Fruit fly (Drosophila melanogaster) whole organism, embryonic: ENCODE data around the gene Myo95E.

Experiments used
- CG10267 ChIP-seq: fragments of 200-800 bp; sonication (Bioruptor generic); optimal IDR thresholded peaks from 2 replicates; lab custom pipeline; 2018; ENCODE audit warnings: missing biosample characterization, mild to moderate bottlenecking, missing genetic modification characterization, moderate library complexity
- CG10462 ChIP-seq: fragments of 200-800 bp; sonication (Bioruptor generic); optimal IDR thresholded peaks from 2 replicates; lab custom pipeline; 2016; ENCODE audit warnings: missing biosample characterization, missing genetic modification characterization
- CG11696 ChIP-seq: fragments of 200-800 bp; sonication (Bioruptor generic); IDR thresholded peaks from 2 replicates; pipeline ENCODE4 v1.3.6; 2022; ENCODE audit warnings: missing biosample characterization, missing genetic modification characterization
- CG12219 ChIP-seq: fragments of 200-800 bp; sonication (Bioruptor generic); optimal IDR thresholded peaks from 3 replicates; lab custom pipeline; 2018; ENCODE audit warnings: missing biosample characterization, mild to moderate bottlenecking, missing genetic modification characterization
- CG13296 ChIP-seq: fragments of 200-800 bp; sonication (Bioruptor generic); optimal IDR thresholded peaks from 3 replicates; lab custom pipeline; 2018; ENCODE audit warnings: missing biosample characterization, mild to moderate bottlenecking, missing genetic modification characterization
- CG17829 ChIP-seq: fragments of 200-800 bp; optimal IDR thresholded peaks from 2 replicates; lab custom pipeline; 2019; ENCODE audit warnings: missing biosample characterization, mild to moderate bottlenecking, missing genetic modification characterization, moderate library complexity
- CG1792 ChIP-seq: fragments of 200-800 bp; sonication (Bioruptor generic); optimal IDR thresholded peaks from 2 replicates; lab custom pipeline; 2016; ENCODE audit warnings: missing biosample characterization, missing genetic modification characterization
- CG18619 ChIP-seq: fragments of 200-800 bp; sonication (Bioruptor generic); optimal IDR thresholded peaks from 3 replicates; lab custom pipeline; 2017; ENCODE audit warnings: missing biosample characterization, mild to moderate bottlenecking, missing genetic modification characterization
- CG30403 ChIP-seq: fragments of 200-800 bp; sonication (Bioruptor generic); optimal IDR thresholded peaks from 3 replicates; lab custom pipeline; 2016; ENCODE audit warnings: missing biosample characterization, missing genetic modification characterization
- CG31365 ChIP-seq: fragments of 200-800 bp; sonication (Bioruptor generic); optimal IDR thresholded peaks from 2 replicates; lab custom pipeline; 2018; ENCODE audit warnings: missing biosample characterization, mild to moderate bottlenecking, missing genetic modification characterization
- CG4424 ChIP-seq: fragments of 200-800 bp; sonication (Bioruptor generic); optimal IDR thresholded peaks from 3 replicates; lab custom pipeline; 2016; ENCODE audit warnings: missing biosample characterization, missing genetic modification characterization
- CG4617 ChIP-seq: fragments of 200-800 bp; sonication (Bioruptor generic); optimal IDR thresholded peaks from 3 replicates; lab custom pipeline; 2016; ENCODE audit warnings: missing biosample characterization, missing genetic modification characterization, borderline replicate concordance
- CG4707 ChIP-seq: fragments of 200-800 bp; sonication (Bioruptor generic); optimal IDR thresholded peaks from 2 replicates; lab custom pipeline; 2018; ENCODE audit warnings: missing biosample characterization, mild to moderate bottlenecking, missing genetic modification characterization, moderate library complexity
- CG4820 ChIP-seq: fragments of 200-800 bp; sonication (Bioruptor generic); optimal IDR thresholded peaks from 3 replicates; lab custom pipeline; 2016; ENCODE audit warnings: missing biosample characterization, missing genetic modification characterization
- CG5953 ChIP-seq: fragments of 200-800 bp; sonication (Bioruptor generic); IDR thresholded peaks from 2 replicates; pipeline ENCODE4 v1.3.6; 2022; ENCODE audit warnings: missing biosample characterization, missing genetic modification characterization
- CG7928 ChIP-seq: fragments of 200-800 bp; sonication (Bioruptor generic); optimal IDR thresholded peaks from 2 replicates; lab custom pipeline; 2017; ENCODE audit warnings: missing biosample characterization, mild to moderate bottlenecking, missing genetic modification characterization
- Camta ChIP-seq: fragments of 200-800 bp; sonication (Bioruptor generic); optimal IDR thresholded peaks from 2 replicates; lab custom pipeline; 2016; ENCODE audit warnings: missing biosample characterization, missing genetic modification characterization
- CkIIα-i1 ChIP-seq: fragments of 200-800 bp; sonication (Bioruptor generic); IDR thresholded peaks from 2 replicates; pipeline ENCODE4 v1.3.6; 2022; ENCODE audit warnings: missing biosample characterization, missing genetic modification characterization
- CoRest ChIP-seq: fragments of 200-800 bp; sonication (Bioruptor generic); optimal IDR thresholded peaks from 3 replicates; lab custom pipeline; 2018; ENCODE audit warnings: missing biosample characterization, mild to moderate bottlenecking, missing genetic modification characterization, moderate library complexity
- D19B ChIP-seq: fragments of 200-800 bp; sonication (Bioruptor generic); optimal IDR thresholded peaks from 2 replicates; lab custom pipeline; 2017; ENCODE audit warnings: missing biosample characterization, mild to moderate bottlenecking, missing genetic modification characterization
- Dfd ChIP-seq, 2 experiments: fragments of >200 bp; optimal IDR thresholded peaks; 2 replicates each; lab custom pipeline; 2017; ENCODE audit warnings: missing biosample characterization in 2 of 2, missing genetic modification characterization in 2 of 2
- Dll ChIP-seq: fragments of 200-800 bp; sonication (Bioruptor generic); IDR thresholded peaks from 4 replicates; pipeline ENCODE4 v1.3.6; 2022; ENCODE audit warnings: missing biosample characterization, missing genetic modification characterization; ENCODE audit not compliant: partially characterized antibody
- Doc2 ChIP-seq: fragments of 200-800 bp; sonication (Bioruptor generic); IDR thresholded peaks from 2 replicates; pipeline ENCODE4 v1.3.6; 2022; ENCODE audit warnings: missing biosample characterization, missing genetic modification characterization
- HLH3B ChIP-seq: fragments of 200-800 bp; sonication (Bioruptor generic); IDR thresholded peaks from 2 replicates; pipeline ENCODE4 v1.3.6; 2022; ENCODE audit warnings: missing biosample characterization, missing genetic modification characterization
- HLHmδ ChIP-seq: fragments of 200-800 bp; sonication (Bioruptor generic); optimal IDR thresholded peaks from 2 replicates; lab custom pipeline; 2018; ENCODE audit warnings: missing biosample characterization, mild to moderate bottlenecking, missing genetic modification characterization, moderate library complexity
- Lpt ChIP-seq: fragments of >200 bp; optimal IDR thresholded peaks from 2 replicates; lab custom pipeline; 2018; ENCODE audit warnings: missing biosample characterization, missing genetic modification characterization
- NC2α ChIP-seq: fragments of 200-800 bp; sonication (Bioruptor generic); optimal IDR thresholded peaks from 2 replicates; lab custom pipeline; 2016; ENCODE audit warnings: missing biosample characterization, missing genetic modification characterization
- NC2β ChIP-seq: fragments of 200-800 bp; sonication (Bioruptor generic); optimal IDR thresholded peaks from 2 replicates; lab custom pipeline; 2016; ENCODE audit warnings: missing biosample characterization, missing genetic modification characterization
- Nf-YA ChIP-seq: fragments of 200-800 bp; sonication (Bioruptor generic); IDR thresholded peaks from 2 replicates; pipeline ENCODE4 v1.3.6; 2022; ENCODE audit warnings: missing biosample characterization, missing genetic modification characterization
- Ssrp ChIP-seq: fragments of 200-800 bp; sonication (Bioruptor generic); optimal IDR thresholded peaks from 2 replicates; lab custom pipeline; 2018; ENCODE audit warnings: missing biosample characterization, mild to moderate bottlenecking, missing genetic modification characterization, moderate library complexity
- Xbp1 ChIP-seq: fragments of 200-800 bp; sonication (Bioruptor generic); optimal IDR thresholded peaks from 3 replicates; lab custom pipeline; 2016; ENCODE audit warnings: missing biosample characterization, mild to moderate bottlenecking, missing genetic modification characterization
- aop ChIP-seq: fragments of 200-800 bp; sonication (Bioruptor generic); IDR thresholded peaks from 2 replicates; pipeline ENCODE4 v1.3.6; 2022; ENCODE audit warnings: missing biosample characterization, missing genetic modification characterization
- bab2 ChIP-seq: fragments of 200-800 bp; sonication (Bioruptor generic); optimal IDR thresholded peaks from 2 replicates; lab custom pipeline; 2016; ENCODE audit warnings: missing biosample characterization, missing genetic modification characterization
- crol ChIP-seq: fragments of 200-800 bp; sonication (Bioruptor generic); IDR thresholded peaks from 2 replicates; pipeline ENCODE4 v1.3.6; 2022; ENCODE audit warnings: missing biosample characterization, missing genetic modification characterization
- cwo ChIP-seq: fragments of 200-800 bp; sonication (Bioruptor generic); optimal IDR thresholded peaks from 3 replicates; lab custom pipeline; 2017; ENCODE audit warnings: missing biosample characterization, missing genetic modification characterization, mild to moderate bottlenecking, moderate library complexity, missing genetic modification reagents
- danr ChIP-seq: fragments of 200-800 bp; sonication (Bioruptor generic); IDR thresholded peaks from 2 replicates; pipeline ENCODE4 v1.3.6; 2022; ENCODE audit warnings: missing biosample characterization, missing genetic modification characterization
- dimm ChIP-seq: fragments of 200-800 bp; sonication (Bioruptor generic); IDR thresholded peaks from 2 replicates; pipeline ENCODE4 v1.3.6; 2022; ENCODE audit warnings: missing biosample characterization, missing genetic modification characterization
- ftz-f1 ChIP-seq: fragments of 200-800 bp; sonication (Bioruptor generic); optimal IDR thresholded peaks from 2 replicates; lab custom pipeline; 2016; ENCODE audit warnings: missing biosample characterization, missing genetic modification characterization
- gce ChIP-seq: fragments of 200-800 bp; sonication (Bioruptor generic); IDR thresholded peaks from 3 replicates; pipeline ENCODE4 v1.3.6; 2022; ENCODE audit warnings: missing biosample characterization, missing genetic modification characterization
- gsb ChIP-seq: fragments of 200-800 bp; sonication (Bioruptor generic); IDR thresholded peaks from 2 replicates; pipeline ENCODE4 v1.3.6; 2022; ENCODE audit warnings: missing biosample characterization, missing genetic modification characterization
- lbe ChIP-seq: fragments of 200-800 bp; sonication (Bioruptor generic); optimal IDR thresholded peaks from 2 replicates; lab custom pipeline; 2016; ENCODE audit warnings: missing biosample characterization, mild to moderate bottlenecking, missing genetic modification characterization
- lilli ChIP-seq: fragments of 200-800 bp; sonication (Bioruptor generic); optimal IDR thresholded peaks from 3 replicates; lab custom pipeline; 2016; ENCODE audit warnings: missing biosample characterization, missing genetic modification characterization
- p53 ChIP-seq: fragments of 200-800 bp; sonication (Bioruptor generic); optimal IDR thresholded peaks from 2 replicates; lab custom pipeline; 2016; ENCODE audit warnings: missing biosample characterization, missing genetic modification characterization
- pnt ChIP-seq: fragments of 200-800 bp; sonication (Bioruptor generic); optimal IDR thresholded peaks from 3 replicates; lab custom pipeline; 2016; ENCODE audit warnings: missing biosample characterization, missing genetic modification characterization
- pum ChIP-seq: fragments of 200-800 bp; sonication (Bioruptor generic); optimal IDR thresholded peaks from 2 replicates; lab custom pipeline; 2016; ENCODE audit warnings: missing biosample characterization, missing genetic modification characterization
- tap ChIP-seq: fragments of 200-800 bp; optimal IDR thresholded peaks from 3 replicates; lab custom pipeline; 2019; ENCODE audit warnings: missing biosample characterization, mild to moderate bottlenecking, missing genetic modification characterization, moderate library complexity
- trem ChIP-seq: fragments of 200-800 bp; optimal IDR thresholded peaks from 3 replicates; lab custom pipeline; 2019; ENCODE audit warnings: missing biosample characterization, mild to moderate bottlenecking, missing genetic modification characterization, moderate library complexity
- vnd ChIP-seq: fragments of 200-800 bp; sonication (Bioruptor generic); IDR thresholded peaks from 3 replicates; pipeline ENCODE4 v1.3.6; 2022; ENCODE audit warnings: missing biosample characterization, missing genetic modification characterization; ENCODE audit not compliant: partially characterized antibody
- vvl ChIP-seq: fragments of 200-800 bp; sonication (Bioruptor generic); IDR thresholded peaks from 2 replicates; pipeline ENCODE4 v1.3.6; 2022; ENCODE audit warnings: missing biosample characterization, missing genetic modification characterization
- wek ChIP-seq: fragments of 200-800 bp; sonication (Bioruptor generic); optimal IDR thresholded peaks from 3 replicates; lab custom pipeline; 2018; ENCODE audit warnings: missing biosample characterization, mild to moderate bottlenecking, missing genetic modification characterization, moderate library complexity

The Myo95E gene

dm6 chr3R:24112320-24113069 is 48.8 kb downstream of the Myo95E start, which contains the start of gene CG13605 (continued):
- TF ChIP-seq CG12219 (GFP tag; lab: Kevin White, UChicago) (peak; percentile 75), Xbp1 (peak; percentile 79), CG31365 (tag; lab: Kevin White, UChicago) (no peak), HLH3B (GFP tag; lab: Robert Waterston, UW) (peak; percentile 76), gsb (GFP tag; lab: Robert Waterston, UW) (peak; percentile 53), NC2α (no peak), CG5953 (GFP tag; lab: Robert Waterston, UW) (no peak), lilli (GFP tag; lab: Kevin White, UChicago) (peak; percentile 82), pum (GFP tag; lab: Kevin White, UChicago) (peak; percentile 44), CG17829 (peak; percentile 73), NC2β (peak; percentile 39), CkIIα-i1 (GFP tag; lab: Robert Waterston, UW) (no peak), vnd (GFP tag; lab: Robert Waterston, UW) (no peak), CG30403 (GFP tag; lab: Kevin White, UChicago) (peak; percentile 72), danr (0 out of 2 replicates have a peak, but pooled peaks have one; percentile 27), vvl (GFP tag; lab: Robert Waterston, UW) (peak; percentile 91), CG10462 (peak; percentile 26), CG10267 (peak; percentile 72), D19B (GFP tag; lab: Kevin White, UChicago) (peak; percentile 46), gce (GFP tag; lab: Robert Waterston, UW) (peak; percentile 54; the same call in 1 of the 3 replicates), Camta (GFP tag; lab: Kevin White, UChicago) (no peak), CG1792 (peak; percentile 43), CG4424 (peak; percentile 64), cwo (peak; percentile 74), aop (GFP tag; lab: Robert Waterston, UW) (peak; percentile 43; the same call in 1 of the 2 replicates), CG7928 (peak; percentile 50), pnt (GFP tag; lab: Kevin White, UChicago) (peak; percentile 26), tap (tag; lab: Kevin White, UChicago) (peak; percentile 64), Nf-YA (GFP tag; lab: Robert Waterston, UW) (0 out of 2 replicates have a peak, but pooled peaks have one; percentile 21), bab2 (peak; percentile 63), CoRest (tag; lab: Kevin White, UChicago) (peak; percentile 77), wek (GFP tag; lab: Kevin White, UChicago) (peak; percentile 35), trem (tag; lab: Kevin White, UChicago) (peak; percentile 67), ftz-f1 (GFP tag; lab: Kevin White, UChicago) (no peak), CG18619 (GFP tag; lab: Kevin White, UChicago) (peak; percentile 63), CG4820 (GFP tag; lab: Kevin White, UChicago) (peak; percentile 52), CG4617 (GFP tag; lab: Kevin White, UChicago) (peak; percentile 80), crol (GFP tag; lab: Robert Waterston, UW) (no peak), CG13296 (GFP tag; lab: Kevin White, UChicago) (peak; percentile 82), HLHmδ (GFP tag; lab: Kevin White, UChicago) (no peak), CG4707 (peak; percentile 19), Lpt (no peak), Dll (GFP tag; lab: Robert Waterston, UW) (peak; percentile 51; the same call in 3 of the 4 replicates), Dfd (GFP tag; optimal IDR thresholded peaks at IDR 0.05; lab: Kevin White, UChicago) (no peak), dimm (GFP tag; lab: Robert Waterston, UW) (no peak), CG11696 (GFP tag; lab: Robert Waterston, UW) (no peak; the same call in 1 of the 2 replicates), Ssrp (tag; lab: Kevin White, UChicago) (peak; percentile 63), Doc2 (GFP tag; lab: Robert Waterston, UW) (no peak), lbe (GFP tag; lab: Kevin White, UChicago) (peak; percentile 64), p53 (GFP tag; lab: Kevin White, UChicago) (no peak)
